Worm (Caenorhabditis elegans) whole organism, L2 larva: ENCODE measurements around the gene ndnf-1.
"Not testable (repeated sequence)": the region's sequence is repeated elsewhere in the genome, so short reads cannot be mapped to it uniquely, and the experiment has no call there.

ENCODE experiments used
- C34F6.9 ChIP-seq: fragments of 150-350 bp; optimal IDR thresholded peaks from 2 replicates; lab custom pipeline; 2014; ENCODE audit warnings: missing biosample characterization, missing genetic modification characterization
- F13H6.1 ChIP-seq: sonication (generic microtip); optimal IDR thresholded peaks from 2 replicates; lab custom pipeline; 2016; ENCODE audit warnings: missing genetic modification characterization, missing compliant biosample characterization
- Y55F3AM.14 ChIP-seq: fragments of 200-800 bp; sonication (Bioruptor generic); optimal IDR thresholded peaks from 2 replicates; lab custom pipeline; 2018; ENCODE audit warnings: mild to moderate bottlenecking, missing genetic modification characterization, missing compliant biosample characterization
- alr-1 ChIP-seq: fragments of 150-350 bp; optimal IDR thresholded peaks from 2 replicates; lab custom pipeline; 2014; ENCODE audit warnings: missing biosample characterization, missing genetic modification characterization
- aly-2 ChIP-seq: fragments of 150-350 bp; optimal IDR thresholded peaks from 2 replicates; lab custom pipeline; 2014; ENCODE audit warnings: missing biosample characterization, missing genetic modification characterization
- ama-1 ChIP-seq: fragments of 150-350 bp; optimal IDR thresholded peaks from 2 replicates; lab custom pipeline; 2018; ENCODE audit warnings: inconsistent platforms
- blmp-1 ChIP-seq: sonication (generic microtip); optimal IDR thresholded peaks from 2 replicates; lab custom pipeline; 2017; ENCODE audit warnings: missing genetic modification characterization, mild to moderate bottlenecking, missing compliant biosample characterization, antibody characterized with exemption, moderate library complexity; ENCODE audit not compliant: insufficient read depth
- ceh-16 ChIP-seq: fragments of 150-350 bp; optimal IDR thresholded peaks from 2 replicates; lab custom pipeline; 2014; ENCODE audit warnings: missing biosample characterization, missing genetic modification characterization
- ceh-82 ChIP-seq: fragments of 150-350 bp; optimal IDR thresholded peaks from 2 replicates; lab custom pipeline; 2014; ENCODE audit warnings: missing biosample characterization, missing genetic modification characterization
- crh-2 ChIP-seq: sonication (generic microtip); optimal IDR thresholded peaks from 2 replicates; lab custom pipeline; 2017; ENCODE audit warnings: missing biosample characterization, missing genetic modification characterization
- dmd-4 ChIP-seq: sonication (generic microtip); optimal IDR thresholded peaks from 2 replicates; lab custom pipeline; 2017; ENCODE audit warnings: missing biosample characterization, missing genetic modification characterization
- egl-27 ChIP-seq: sonication (generic microtip); optimal IDR thresholded peaks from 3 replicates; lab custom pipeline; 2017; ENCODE audit warnings: missing biosample characterization, missing genetic modification reagents, missing genetic modification characterization
- elt-1 ChIP-seq: fragments of 150-350 bp; optimal IDR thresholded peaks from 2 replicates; lab custom pipeline; 2014; ENCODE audit warnings: missing biosample characterization, missing genetic modification characterization
- fos-1 ChIP-seq: fragments of 150-350 bp; optimal IDR thresholded peaks from 2 replicates; lab custom pipeline; 2014; ENCODE audit warnings: missing biosample characterization, missing genetic modification characterization
- gmeb-1 ChIP-seq: fragments of 150-350 bp; optimal IDR thresholded peaks from 2 replicates; lab custom pipeline; 2014; ENCODE audit warnings: missing biosample characterization, missing genetic modification characterization
- lin-13 ChIP-seq: fragments of 150-350 bp; optimal IDR thresholded peaks from 2 replicates; lab custom pipeline; 2014; ENCODE audit warnings: missing biosample characterization, missing genetic modification reagents, missing genetic modification characterization
- lin-39 ChIP-seq: fragments of 150-350 bp; optimal IDR thresholded peaks from 2 replicates; lab custom pipeline; 2014; ENCODE audit warnings: missing biosample characterization, missing genetic modification reagents, missing genetic modification characterization
- lsy-2 ChIP-seq, 2 experiments: fragments of 150-350 bp in 1 of 2; sonication (generic microtip) in 1 of 2; optimal IDR thresholded peaks; 2 replicates each; lab custom pipeline; 2014 to 2017; ENCODE audit warnings: missing biosample characterization in 2 of 2, missing genetic modification characterization in 2 of 2
- mab-5 ChIP-seq: fragments of 150-350 bp; optimal IDR thresholded peaks from 2 replicates; lab custom pipeline; 2014; ENCODE audit warnings: missing biosample characterization, missing genetic modification characterization
- mbf-1 ChIP-seq: sonication (generic microtip); optimal IDR thresholded peaks from 2 replicates; lab custom pipeline; 2017; ENCODE audit warnings: missing biosample characterization, missing genetic modification characterization
- mdl-1 ChIP-seq, 2 experiments: fragments of 150-350 bp in 1 of 2; sonication (generic microtip) in 1 of 2; optimal IDR thresholded peaks; 2 replicates each; lab custom pipeline; 2017; ENCODE audit warnings: missing biosample characterization in 2 of 2, missing genetic modification characterization in 2 of 2
- nhr-10 ChIP-seq: sonication (generic microtip); optimal IDR thresholded peaks from 2 replicates; lab custom pipeline; 2017; ENCODE audit warnings: missing biosample characterization, missing genetic modification characterization
- nhr-11 ChIP-seq: fragments of 150-350 bp; optimal IDR thresholded peaks from 2 replicates; lab custom pipeline; 2014; ENCODE audit warnings: missing biosample characterization, missing genetic modification characterization
- nhr-12 ChIP-seq: fragments of 150-350 bp; optimal IDR thresholded peaks from 2 replicates; lab custom pipeline; 2014; ENCODE audit warnings: missing biosample characterization, missing genetic modification characterization
- nhr-129 ChIP-seq: fragments of 150-350 bp; optimal IDR thresholded peaks from 2 replicates; lab custom pipeline; 2014; ENCODE audit warnings: missing biosample characterization, missing genetic modification characterization
- nhr-23 ChIP-seq: fragments of 150-350 bp; optimal IDR thresholded peaks from 2 replicates; lab custom pipeline; 2014; ENCODE audit warnings: missing biosample characterization, missing genetic modification reagents, missing genetic modification characterization
- nhr-25 ChIP-seq: fragments of 150-350 bp; sonication (generic microtip); optimal IDR thresholded peaks from 3 replicates; lab custom pipeline; 2014; ENCODE audit warnings: missing biosample characterization, missing genetic modification characterization
- nhr-6 ChIP-seq: fragments of 150-350 bp; optimal IDR thresholded peaks from 2 replicates; lab custom pipeline; 2014; ENCODE audit warnings: missing biosample characterization, missing genetic modification characterization
- nhr-77 ChIP-seq: fragments of 150-350 bp; optimal IDR thresholded peaks from 2 replicates; lab custom pipeline; 2014; ENCODE audit warnings: missing biosample characterization, missing genetic modification characterization
- skn-1 ChIP-seq: sonication (generic microtip); optimal IDR thresholded peaks from 2 replicates; lab custom pipeline; 2017; ENCODE audit warnings: missing biosample characterization, missing genetic modification characterization
- sma-3 ChIP-seq: sonication (generic microtip); optimal IDR thresholded peaks from 2 replicates; lab custom pipeline; 2016; ENCODE audit warnings: missing genetic modification reagents, missing genetic modification characterization, missing compliant biosample characterization
- sma-9 ChIP-seq, 2 experiments: fragments of 150-350 bp in 1 of 2; sonication (generic microtip) in 1 of 2; optimal IDR thresholded peaks; 2 replicates each; lab custom pipeline; 2014 to 2016; ENCODE audit warnings: missing genetic modification characterization in 2 of 2, mild to moderate bottlenecking in 1 of 2, missing biosample characterization in 1 of 2, missing compliant biosample characterization in 1 of 2, missing genetic modification reagents in 1 of 2, moderate library complexity in 1 of 2
- snpc-4 ChIP-seq: fragments of 150-350 bp; optimal IDR thresholded peaks from 2 replicates; lab custom pipeline; 2014; ENCODE audit warnings: missing biosample characterization, missing genetic modification characterization
- unc-39 ChIP-seq: fragments of 150-350 bp; optimal IDR thresholded peaks from 2 replicates; lab custom pipeline; 2014; ENCODE audit warnings: missing biosample characterization, missing genetic modification characterization
- unc-55 ChIP-seq: fragments of 150-350 bp; sonication (generic microtip); optimal IDR thresholded peaks from 3 replicates; lab custom pipeline; 2014; ENCODE audit warnings: missing biosample characterization, missing genetic modification reagents, missing genetic modification characterization
- unc-62 ChIP-seq: fragments of 150-350 bp; optimal IDR thresholded peaks from 2 replicates; lab custom pipeline; 2014; ENCODE audit warnings: missing biosample characterization, missing genetic modification reagents, missing genetic modification characterization
- zag-1 ChIP-seq: fragments of 150-350 bp; optimal IDR thresholded peaks from 2 replicates; lab custom pipeline; 2014; ENCODE audit warnings: missing biosample characterization, missing genetic modification characterization
- ztf-1 ChIP-seq: fragments of 200-800 bp; sonication (Bioruptor generic); conservative IDR thresholded peaks from 2 replicates; pipeline ENCODE4 v1.3.6; 2022; ENCODE audit warnings: missing genetic modification characterization, missing compliant biosample characterization
- ztf-11 ChIP-seq: sonication (generic microtip); optimal IDR thresholded peaks from 2 replicates; lab custom pipeline; 2017; ENCODE audit warnings: missing biosample characterization, missing genetic modification characterization

ndnf-1 gene

ce11 chrIV:3066834-3067233 is 38.1 kb upstream of the ndnf-1 start, which contains the start of gene Y67D8C.7:
Gene Y67D8C.7 (minus strand): TSS chrIV:3066934.
- TF ChIP-seq aly-2 (tag; lab: Kevin White, UChicago): no peak

ce11 chrIV:3062936-3063439 is 34.2 kb upstream of the ndnf-1 start, which contains the start of gene Y67D8C.6:
Gene Y67D8C.6 (minus strand): TSS chrIV:3063389.
- TF ChIP-seq skn-1 (tag; lab: Kevin White, UChicago) (no peak), snpc-4 (tag; lab: Kevin White, UChicago) (no peak), unc-55 (GFP tag; lab: Kevin White, UChicago) (no peak), nhr-10 (tag; lab: Kevin White, UChicago) (no peak), mdl-1 (tag; optimal IDR thresholded peaks at IDR 0.05; lab: Kevin White, UChicago) (no peak), zag-1 (tag; lab: Kevin White, UChicago) (no peak), fos-1 (tag; lab: Kevin White, UChicago) (no peak)
- TF ChIP-seq, all 48 proteins: peak for 0

- no peak for TF ChIP-seq ztf-1
- no peak for TF ChIP-seq sma-9 (GFP tag; optimal IDR thresholded peaks at IDR 0.05; lab: Kevin White, UChicago)
- no peak for TF ChIP-seq sma-9 (tag; optimal IDR thresholded peaks at IDR 0.05; lab: Kevin White, UChicago)
- no peak for TF ChIP-seq lin-39
- TF ChIP-seq lin-13: no peak
- TF ChIP-seq crh-2 (tag; lab: Kevin White, UChicago): no peak
- no peak for TF ChIP-seq alr-1 (tag; lab: Kevin White, UChicago)
- no peak for TF ChIP-seq ztf-11 (tag; lab: Kevin White, UChicago)
- TF ChIP-seq, all 48 proteins: peak for 0
Measured at ce11 chrIV:3055848-3056247, 27.1 kb upstream of the ndnf-1 start.

ce11 chrIV:3055320-3055719 is 26.6 kb upstream of the ndnf-1 start:
- peak; percentile 28 for TF ChIP-seq lin-13
- peak; percentile 43 for TF ChIP-seq unc-55 (GFP tag; lab: Kevin White, UChicago)
- peak in 1 of 2 experiments; percentile 69 for TF ChIP-seq lsy-2 (tag; optimal IDR thresholded peaks at IDR 0.05; lab: Kevin White, UChicago)
- no peak for TF ChIP-seq elt-1
- TF ChIP-seq lin-39: no peak
- TF ChIP-seq C34F6.9 (tag; lab: Kevin White, UChicago): peak; percentile 30

ce11 chrIV:3053428-3053827 is 24.7 kb upstream of the ndnf-1 start, which contains the start of gene ivph-3:
Gene ivph-3 (plus strand): TSS chrIV:3053728.
- TF ChIP-seq nhr-12 (no peak), Y55F3AM.14 (no peak), crh-2 (tag; lab: Kevin White, UChicago) (no peak), snpc-4 (tag; lab: Kevin White, UChicago) (no peak), unc-55 (GFP tag; lab: Kevin White, UChicago) (no peak), nhr-11 (tag; lab: Kevin White, UChicago) (no peak), nhr-23 (no peak), dmd-4 (no peak), nhr-129 (tag; lab: Kevin White, UChicago) (no peak), ama-1 (lab: Kevin White, UChicago) (no peak), F13H6.1 (tag; lab: Kevin White, UChicago) (no peak), unc-39 (tag; lab: Kevin White, UChicago) (no peak), mbf-1 (tag; lab: Kevin White, UChicago) (no peak), ceh-16 (tag; lab: Kevin White, UChicago) (no peak), sma-3 (GFP tag; lab: Kevin White, UChicago) (no peak)

ce11 chrIV:3050054-3050990 is 21.6 kb upstream of the ndnf-1 start, which contains the start of gene eel-1:
Gene eel-1 (minus strand): TSS chrIV:3050104.
- TF ChIP-seq egl-27: peak; percentile 56
- peak; percentile 47 for TF ChIP-seq zag-1 (tag; lab: Kevin White, UChicago)
- TF ChIP-seq ztf-1: 0 out of 2 replicates have a peak, but pooled peaks have one; percentile 63
- TF ChIP-seq nhr-6 (tag; lab: Kevin White, UChicago): peak; percentile 87
- peak; percentile 91 for TF ChIP-seq Y55F3AM.14
- peak; percentile 6 for TF ChIP-seq mbf-1 (tag; lab: Kevin White, UChicago)
- peak; percentile 92 for TF ChIP-seq gmeb-1
- TF ChIP-seq nhr-77: peak; percentile 7
- peak; percentile 96 for TF ChIP-seq mab-5 (tag; lab: Kevin White, UChicago)
- TF ChIP-seq mdl-1 (tag; optimal IDR thresholded peaks at IDR 0.05; lab: Kevin White, UChicago): peak; percentile 21 to 72
- TF ChIP-seq blmp-1 (tag; lab: Kevin White, UChicago): peak; percentile 28
- TF ChIP-seq lsy-2 (tag; optimal IDR thresholded peaks at IDR 0.05; lab: Kevin White, UChicago): peak; percentile 98 to 99
- peak; percentile 23 for TF ChIP-seq nhr-12
- peak; percentile 29 for TF ChIP-seq unc-62 (GFP tag; lab: Kevin White, UChicago)
- peak; percentile 83 for TF ChIP-seq ceh-82 (tag; lab: Kevin White, UChicago)
- TF ChIP-seq sma-9 (GFP tag; optimal IDR thresholded peaks at IDR 0.05; lab: Kevin White, UChicago): peak; percentile 95
- not testable (repeated sequence) for TF ChIP-seq sma-9 (tag; optimal IDR thresholded peaks at IDR 0.05; lab: Kevin White, UChicago)
- TF ChIP-seq nhr-25 (tag; lab: Kevin White, UChicago): peak; percentile 90
- TF ChIP-seq sma-3 (GFP tag; lab: Kevin White, UChicago): peak; percentile 98
- peak; percentile 35 for TF ChIP-seq snpc-4 (tag; lab: Kevin White, UChicago)
- TF ChIP-seq nhr-10 (tag; lab: Kevin White, UChicago): peak; percentile 60
